Fruit fly (Drosophila melanogaster) whole organism: ENCODE data around the gene CG5665.

ENCODE experiments used
- CG8478 ChIP-seq: fragments of >200 bp; optimal IDR thresholded peaks from 2 replicates; lab custom pipeline; 2018; ENCODE audit warnings: inconsistent platforms
- Dll ChIP-seq: fragments of >200 bp; optimal IDR thresholded peaks from 2 replicates; lab custom pipeline; 2017
- EcR ChIP-seq, 2 experiments: fragments of >200 bp; optimal IDR thresholded peaks; 2 replicates each; lab custom pipeline; 2017; ENCODE audit warnings: missing biosample characterization in 2 of 2, missing genetic modification characterization in 2 of 2, missing genetic modification reagents in 2 of 2
- pan ChIP-seq: fragments of >200 bp; optimal IDR thresholded peaks from 2 replicates; lab custom pipeline; 2017
- psq ChIP-seq: fragments of >200 bp; optimal IDR thresholded peaks from 2 replicates; lab custom pipeline; 2017
- usp ChIP-seq: fragments of >200 bp; optimal IDR thresholded peaks from 2 replicates; lab custom pipeline; 2017; ENCODE audit warnings: missing biosample characterization, missing genetic modification characterization, mixed read lengths

- TF ChIP-seq pan (lab: Kevin White, UChicago) (no peak), usp (GFP tag; lab: Kevin White, UChicago) (no peak), psq (lab: Kevin White, UChicago) (no peak), CG8478 (no peak), Dll (lab: Kevin White, UChicago) (no peak), EcR (GFP tag; optimal IDR thresholded peaks at IDR 0.05; lab: Kevin White, UChicago) (no peak)
These were observed 21.2 kb downstream of the CG5665 start for dm6 chr3L:20379496-20379895.
